Worm (Caenorhabditis elegans): ENCODE data around the gene lgc-26.

DNA sequence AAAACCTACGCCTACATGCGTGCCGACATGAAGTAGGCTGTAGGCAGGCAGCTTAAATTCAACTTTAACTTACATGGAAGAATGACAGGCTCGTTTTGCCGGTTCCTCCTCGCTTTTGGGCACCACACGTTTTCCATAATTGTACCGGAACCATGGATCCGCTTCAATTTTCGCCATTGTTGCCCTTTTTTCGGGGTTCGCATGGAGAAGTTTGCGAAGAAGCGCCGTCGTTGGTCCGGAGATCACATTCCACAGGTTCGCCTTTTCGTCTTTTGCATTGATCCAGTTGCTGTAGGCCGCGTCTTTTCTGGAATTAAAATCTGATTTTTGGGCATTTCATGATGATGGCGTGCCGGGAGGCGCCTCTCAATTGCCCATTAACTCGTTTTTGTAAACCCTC is 31.1 kb upstream of the lgc-26 start:
- TF ChIP-seq nhr-11 (tag; optimal IDR thresholded peaks at IDR 0.05) (no peak), sptf-1 (tag; optimal IDR thresholded peaks at IDR 0.05) (no peak), snpc-4 (tag; optimal IDR thresholded peaks at IDR 0.05) (no peak), aly-2 (tag; optimal IDR thresholded peaks at IDR 0.05) (no peak), mep-1 (tag; optimal IDR thresholded peaks at IDR 0.05) (no peak), isw-1 (GFP tag; IDR thresholded peaks at IDR 0.05) (no peak), nhr-90 (tag; optimal IDR thresholded peaks at IDR 0.05; ENCODE audit: poor library complexity) (no peak), nhr-28 (tag; optimal IDR thresholded peaks at IDR 0.05) (no peak), ama-1 (optimal IDR thresholded peaks at IDR 0.05) (no peak)

All from whole organism, L1 larva.